Worm (Caenorhabditis elegans): ENCODE measurements around the gene K06B4.15.

ce11 chrV:15702263-15702662 lies 32.0 kb downstream of the K06B4.15 start, which contains the start of gene nhr-53:
- TF ChIP-seq W03F9.2 (tag; optimal IDR thresholded peaks at IDR 0.05), result no peak
- no peak for TF ChIP-seq dao-5 (tag; optimal IDR thresholded peaks at IDR 0.05)

Data from whole organism, L4/young adult.